Fruit fly (Drosophila melanogaster): Measurements from ENCODE around the gene CG33270.

The CG33270 gene

DNA sequence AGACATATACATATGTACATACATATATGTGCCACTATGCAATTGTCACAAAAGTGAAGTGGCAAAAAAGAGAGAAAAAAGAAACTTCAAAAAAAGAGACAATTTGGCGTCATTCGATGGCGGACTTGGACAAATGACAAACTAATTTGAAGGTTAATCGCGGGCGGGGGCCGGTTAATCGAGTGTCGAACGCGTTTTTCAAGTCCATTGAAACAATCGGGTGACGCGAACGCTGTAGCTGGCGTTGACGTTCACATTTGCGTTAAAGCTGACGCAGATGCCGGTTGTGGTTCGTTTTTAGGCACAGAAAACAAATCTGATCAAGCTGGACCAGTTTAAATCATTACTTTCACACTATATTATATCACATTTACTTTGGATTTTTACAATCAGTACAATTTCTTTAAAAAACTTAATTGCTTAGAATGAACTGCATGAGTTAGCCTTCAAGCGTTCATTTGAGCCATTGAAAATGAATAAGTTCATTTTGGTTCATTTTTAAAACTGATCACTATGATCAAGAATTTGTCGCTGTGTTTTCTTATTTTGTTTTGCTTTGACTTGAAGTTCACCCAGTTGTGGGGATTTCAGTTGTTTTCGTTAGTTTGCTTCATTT is 44.6 kb downstream of the CG33270 start (continued):
- 0 out of 3 replicates have a peak, but pooled peaks have one; percentile 5 for TF ChIP-seq H15 (GFP tag; IDR thresholded peaks at IDR 0.05)
- no peak for TF ChIP-seq corto (GFP tag; optimal IDR thresholded peaks at IDR 0.05)
- TF ChIP-seq knrl (GFP tag; IDR thresholded peaks at IDR 0.05; ENCODE audit: partially characterized antibody): no peak
- no peak for TF ChIP-seq Bdp1 (GFP tag; optimal IDR thresholded peaks at IDR 0.05)
- TF ChIP-seq pho (GFP tag; optimal IDR thresholded peaks at IDR 0.05): peak; percentile 40
- TF ChIP-seq yki (optimal IDR thresholded peaks at IDR 0.05): no peak
- TF ChIP-seq Stat92E (GFP tag; optimal IDR thresholded peaks at IDR 0.05): no peak
- TF ChIP-seq CG8944 (GFP tag; optimal IDR thresholded peaks at IDR 0.05): no peak
- TF ChIP-seq dmrt11E (tag; optimal IDR thresholded peaks at IDR 0.05): no peak
- TF ChIP-seq gce (GFP tag; IDR thresholded peaks at IDR 0.05): no peak
- TF ChIP-seq CG8359 (GFP tag; optimal IDR thresholded peaks at IDR 0.05; ENCODE audit: borderline replicate concordance): no peak
- TF ChIP-seq CG5180 (GFP tag; optimal IDR thresholded peaks at IDR 0.05): peak; percentile 32
- TF ChIP-seq Scr (GFP tag; IDR thresholded peaks at IDR 0.05; ENCODE audit: partially characterized antibody): no peak
- TF ChIP-seq zfh1 (GFP tag; IDR thresholded peaks at IDR 0.05): no peak
- peak; percentile 44 for TF ChIP-seq odd (GFP tag; optimal IDR thresholded peaks at IDR 0.05)
- peak; percentile 19 for TF ChIP-seq HHEX (GFP tag; optimal IDR thresholded peaks at IDR 0.05)
- no peak for TF ChIP-seq psq (GFP tag; optimal IDR thresholded peaks at IDR 0.05)
- no peak for TF ChIP-seq sima (GFP tag; optimal IDR thresholded peaks at IDR 0.05)
- TF ChIP-seq tna (GFP tag; IDR thresholded peaks at IDR 0.05; ENCODE audit: partially characterized antibody): no peak
- peak; percentile 50; the same call in 1 of the 4 replicates for TF ChIP-seq chinmo (GFP tag; IDR thresholded peaks at IDR 0.05; ENCODE audit: partially characterized antibody)
- peak; percentile 36; the same call in 1 of the 2 replicates for TF ChIP-seq ttk (GFP tag; IDR thresholded peaks at IDR 0.05)
- TF ChIP-seq trem (tag; optimal IDR thresholded peaks at IDR 0.05): no peak
- no peak for TF ChIP-seq bab2 (GFP tag; optimal IDR thresholded peaks at IDR 0.05)
- 0 out of 2 replicates have a peak, but pooled peaks have one; percentile 13 for TF ChIP-seq Awh (GFP tag; IDR thresholded peaks at IDR 0.05)
- TF ChIP-seq dmrt99B (tag; optimal IDR thresholded peaks at IDR 0.05): peak; percentile 68
- TF ChIP-seq dysf (GFP tag; IDR thresholded peaks at IDR 0.05): peak; percentile 67; the same call in 2 of the 3 replicates
- TF ChIP-seq CG11695 (GFP tag; IDR thresholded peaks at IDR 0.05): no peak
- no peak for TF ChIP-seq Hr39 (optimal IDR thresholded peaks at IDR 0.05)
- TF ChIP-seq pzg (GFP tag; optimal IDR thresholded peaks at IDR 0.05): no peak
- no peak for TF ChIP-seq CG1832 (GFP tag; optimal IDR thresholded peaks at IDR 0.05)
- TF ChIP-seq fru (optimal IDR thresholded peaks at IDR 0.05): no peak
- TF ChIP-seq Mes4 (GFP tag; optimal IDR thresholded peaks at IDR 0.05): no peak
- TF ChIP-seq CG11093 (GFP tag; IDR thresholded peaks at IDR 0.05): peak; percentile 40; the same call in 1 of the 3 replicates
- TF ChIP-seq ewg (GFP tag; optimal IDR thresholded peaks at IDR 0.05): no peak
- TF ChIP-seq cg (GFP tag; optimal IDR thresholded peaks at IDR 0.05): no peak
- TF ChIP-seq nom (GFP tag; optimal IDR thresholded peaks at IDR 0.05): no peak
- peak; percentile 29 for TF ChIP-seq en (GFP tag; optimal IDR thresholded peaks at IDR 0.05)
- TF ChIP-seq Mrtf (GFP tag; IDR thresholded peaks at IDR 0.05): peak; percentile 45; the same call in 1 of the 3 replicates
- no peak for TF ChIP-seq CG17802 (tag; optimal IDR thresholded peaks at IDR 0.05)
- no peak for TF ChIP-seq ci (GFP tag; IDR thresholded peaks at IDR 0.05)
- peak; percentile 13 for TF ChIP-seq CG4328 (GFP tag; optimal IDR thresholded peaks at IDR 0.05)
- TF ChIP-seq CG9932 (GFP tag; IDR thresholded peaks at IDR 0.05): peak; percentile 63
- TF ChIP-seq crc (GFP tag; optimal IDR thresholded peaks at IDR 0.05): no peak
- peak; percentile 4 for TF ChIP-seq bcd (GFP tag; optimal IDR thresholded peaks at IDR 0.05)
- no peak for TF ChIP-seq CG33213 (GFP tag; optimal IDR thresholded peaks at IDR 0.05)
- no peak for TF ChIP-seq hth (optimal IDR thresholded peaks at IDR 0.05)
- no peak for TF ChIP-seq wek (GFP tag; optimal IDR thresholded peaks at IDR 0.05)
- no peak for TF ChIP-seq chn (GFP tag; optimal IDR thresholded peaks at IDR 0.05)
- TF ChIP-seq repo (GFP tag; optimal IDR thresholded peaks at IDR 0.05): no peak
- TF ChIP-seq Nf-YA (GFP tag; IDR thresholded peaks at IDR 0.05): no peak
- TF ChIP-seq CG13287 (GFP tag; IDR thresholded peaks at IDR 0.05; ENCODE audit: partially characterized antibody): no peak

Measured in whole organism, embryonic.